Fruit fly (Drosophila melanogaster): ENCODE data around the gene Gr93c.
A peak's percentile ranks its signal among the peaks of the same experiment; 100 is the strongest.

Gene Gr93c

dm6 chr3R:21823076-21823475 lies 22.0 kb downstream of the Gr93c start (continued):
- no peak for TF ChIP-seq CG32532 (GFP tag; IDR thresholded peaks at IDR 0.05)
- no peak for TF ChIP-seq HLH4C (GFP tag; IDR thresholded peaks at IDR 0.05; ENCODE audit: partially characterized antibody)

- TF ChIP-seq TFAM (GFP tag; optimal IDR thresholded peaks at IDR 0.05) (no peak), CG15514 (GFP tag; optimal IDR thresholded peaks at IDR 0.05) (peak; percentile 100), Xbp1 (GFP tag; optimal IDR thresholded peaks at IDR 0.05) (peak; percentile 30), sug (tag; optimal IDR thresholded peaks at IDR 0.05) (peak; percentile 24), HLH54F (GFP tag; optimal IDR thresholded peaks at IDR 0.05) (no peak), yki (optimal IDR thresholded peaks at IDR 0.05) (no peak), CG3407 (GFP tag; optimal IDR thresholded peaks at IDR 0.05) (no peak), CG7786 (GFP tag; optimal IDR thresholded peaks at IDR 0.05) (no peak), corto (GFP tag; optimal IDR thresholded peaks at IDR 0.05) (no peak), CG34376 (GFP tag; optimal IDR thresholded peaks at IDR 0.05) (no peak), CG4360 (GFP tag; IDR thresholded peaks at IDR 0.05) (no peak), Rfx (GFP tag; IDR thresholded peaks at IDR 0.05) (no peak), D19A (tag; optimal IDR thresholded peaks at IDR 0.05) (no peak), CG14667 (GFP tag; IDR thresholded peaks at IDR 0.05) (no peak), CG8478 (optimal IDR thresholded peaks at IDR 0.05) (no peak), en (GFP tag; optimal IDR thresholded peaks at IDR 0.05) (no peak), CG18599 (GFP tag; optimal IDR thresholded peaks at IDR 0.05) (no peak), CG2678 (tag; optimal IDR thresholded peaks at IDR 0.05) (no peak), psq (GFP tag; optimal IDR thresholded peaks at IDR 0.05) (no peak), chm (GFP tag; IDR thresholded peaks at IDR 0.05) (no peak), nom (GFP tag; optimal IDR thresholded peaks at IDR 0.05) (no peak), CG12769 (tag; optimal IDR thresholded peaks at IDR 0.05) (no peak), lbe (GFP tag; optimal IDR thresholded peaks at IDR 0.05) (no peak), grau (tag; optimal IDR thresholded peaks at IDR 0.05) (peak; percentile 12), usp (GFP tag; optimal IDR thresholded peaks at IDR 0.05) (no peak), CG16863 (GFP tag; optimal IDR thresholded peaks at IDR 0.05) (no peak), hbn (GFP tag; IDR thresholded peaks at IDR 0.05; ENCODE audit: partially characterized antibody) (no peak), Aef1 (GFP tag; IDR thresholded peaks at IDR 0.05) (no peak), Abd-B (GFP tag; optimal IDR thresholded peaks at IDR 0.05) (no peak), hb (GFP tag; IDR thresholded peaks at IDR 0.05; ENCODE audit: partially characterized antibody) (no peak), Atf-2 (GFP tag; optimal IDR thresholded peaks at IDR 0.05) (no peak), HLHmδ (GFP tag; optimal IDR thresholded peaks at IDR 0.05) (no peak), Opbp (GFP tag; IDR thresholded peaks at IDR 0.05; ENCODE audit: partially characterized antibody) (no peak), pb (GFP tag; optimal IDR thresholded peaks at IDR 0.05) (no peak), CG11723 (GFP tag; optimal IDR thresholded peaks at IDR 0.05) (no peak), CG18619 (GFP tag; optimal IDR thresholded peaks at IDR 0.05) (no peak), slou (GFP tag; optimal IDR thresholded peaks at IDR 0.05) (no peak), unc-4 (GFP tag; IDR thresholded peaks at IDR 0.05; ENCODE audit: partially characterized antibody) (peak; percentile 21; the same call in 1 of the 2 replicates), ap (GFP tag; IDR thresholded peaks at IDR 0.05) (no peak), CG1832 (GFP tag; optimal IDR thresholded peaks at IDR 0.05) (no peak), gro (GFP tag; optimal IDR thresholded peaks at IDR 0.05) (no peak), CG13296 (GFP tag; optimal IDR thresholded peaks at IDR 0.05) (no peak), CG14860 (GFP tag; IDR thresholded peaks at IDR 0.05; ENCODE audit: partially characterized antibody) (peak; percentile 4; the same call in 1 of the 3 replicates), HHEX (GFP tag; optimal IDR thresholded peaks at IDR 0.05) (no peak), CG16815 (GFP tag; optimal IDR thresholded peaks at IDR 0.05) (no peak), CG4424 (GFP tag; optimal IDR thresholded peaks at IDR 0.05) (no peak), gce (GFP tag; IDR thresholded peaks at IDR 0.05) (no peak), dysf (GFP tag; IDR thresholded peaks at IDR 0.05) (no peak)
Observed at dm6 chr3R:21822562-21822933, 22.5 kb downstream of the Gr93c start, which contains the start of gene CASK. TSS of gene CASK (minus strand) at chr3R:21822674.

Measured in whole organism, embryonic.